Worm (Caenorhabditis elegans): ENCODE measurements around the gene W02B12.11.

DNA sequence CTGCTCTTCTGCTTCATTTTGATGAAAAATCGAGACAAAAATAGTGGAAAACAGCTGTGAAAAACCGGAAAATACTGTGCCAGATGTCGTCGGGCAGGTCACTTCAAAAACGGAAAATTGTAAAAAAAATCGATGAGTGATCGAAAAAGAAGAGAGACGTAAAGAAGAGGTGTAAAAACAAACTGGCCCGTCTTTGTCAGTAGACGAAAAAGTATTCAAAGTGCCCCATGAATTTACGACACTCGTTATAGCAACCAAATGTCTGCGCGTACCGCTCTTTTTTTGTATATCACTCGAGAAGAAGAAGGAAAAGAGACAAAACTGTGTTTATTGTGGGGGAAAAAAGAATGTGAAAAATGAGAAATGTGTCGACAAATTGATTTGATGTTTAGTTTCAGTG lies 11.5 kb downstream of the W02B12.11 start, which contains the start of gene twk-5:
- TF ChIP-seq ces-1 (GFP tag; optimal IDR thresholded peaks at IDR 0.05), result no peak
- TF ChIP-seq pha-4 (tag; optimal IDR thresholded peaks at IDR 0.05), result no peak
- no peak for TF ChIP-seq nhr-2 (tag; optimal IDR thresholded peaks at IDR 0.05)
- TF ChIP-seq ztf-11 (tag; optimal IDR thresholded peaks at IDR 0.05), result no peak
- no peak for TF ChIP-seq zip-8 (tag; optimal IDR thresholded peaks at IDR 0.05)
- TF ChIP-seq elt-3 (tag; optimal IDR thresholded peaks at IDR 0.05), result no peak
- TF ChIP-seq unc-62 (GFP tag; optimal IDR thresholded peaks at IDR 0.05), result no peak
- no peak for TF ChIP-seq unc-39 (tag; optimal IDR thresholded peaks at IDR 0.05)
- TF ChIP-seq blmp-1 (tag; optimal IDR thresholded peaks at IDR 0.05), result no peak
- no peak for TF ChIP-seq sptf-1 (tag; optimal IDR thresholded peaks at IDR 0.05)
- TF ChIP-seq nhr-12 (tag; optimal IDR thresholded peaks at IDR 0.05), result no peak
- no peak for TF ChIP-seq hlh-1 (tag; optimal IDR thresholded peaks at IDR 0.05)
